Fruit fly (Drosophila melanogaster): Measurements from ENCODE around the gene CG1271.

The CG1271 gene

dm6 chr3L:3050185-3050584 lies 2.1 kb upstream of the CG1271 start, which contains the start of gene CG32485 (continued):
- TF ChIP-seq CG15601 (tag; optimal IDR thresholded peaks at IDR 0.05) (peak; percentile 86), stwl (tag; optimal IDR thresholded peaks at IDR 0.05) (peak; percentile 55), CG1603 (tag; optimal IDR thresholded peaks at IDR 0.05) (peak; percentile 2), CG32772 (GFP tag; IDR thresholded peaks at IDR 0.05) (peak; percentile 53; the same call in 1 of the 2 replicates), Nf-YC (tag; optimal IDR thresholded peaks at IDR 0.05) (peak; percentile 63)

DNA sequence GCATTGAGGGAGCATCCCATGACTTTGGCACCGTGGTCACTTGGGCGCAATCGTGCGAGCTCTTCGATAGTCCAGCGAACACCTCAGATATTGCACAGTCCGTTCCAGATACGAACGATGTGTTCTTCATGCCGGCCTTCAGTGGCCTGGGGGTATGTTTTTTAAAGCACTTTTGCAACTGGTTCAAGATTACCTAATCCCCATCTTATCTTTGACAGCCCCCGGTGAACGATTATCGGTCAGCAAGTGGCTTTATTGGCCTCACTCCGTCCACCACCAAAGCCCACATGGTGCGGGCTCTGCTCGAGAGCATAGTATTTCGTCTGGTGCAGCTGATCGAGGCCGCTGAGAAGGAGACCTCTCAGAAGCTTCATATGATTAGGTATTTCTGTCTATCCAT lies 1.8 kb downstream of the CG1271 start:
- TF ChIP-seq lab (GFP tag; optimal IDR thresholded peaks at IDR 0.05): no peak
- TF ChIP-seq Atf3 (GFP tag; optimal IDR thresholded peaks at IDR 0.05): no peak
- TF ChIP-seq bowl (GFP tag; IDR thresholded peaks at IDR 0.05): no peak
- no peak for TF ChIP-seq twi (tag; optimal IDR thresholded peaks at IDR 0.05)
- TF ChIP-seq sug (tag; optimal IDR thresholded peaks at IDR 0.05): peak; percentile 96
- TF ChIP-seq CG17385 (GFP tag; optimal IDR thresholded peaks at IDR 0.05): no peak
- no peak for TF ChIP-seq CG5180 (GFP tag; optimal IDR thresholded peaks at IDR 0.05)
- TF ChIP-seq grn (GFP tag; optimal IDR thresholded peaks at IDR 0.05): peak; percentile 45
- no peak for TF ChIP-seq Atf-2 (GFP tag; optimal IDR thresholded peaks at IDR 0.05)
- TF ChIP-seq Sry-β (GFP tag; optimal IDR thresholded peaks at IDR 0.05): no peak
- TF ChIP-seq disco-r (GFP tag; optimal IDR thresholded peaks at IDR 0.05): no peak
- no peak for TF ChIP-seq CG16813 (GFP tag; IDR thresholded peaks at IDR 0.05; ENCODE audit: partially characterized antibody)
- no peak for TF ChIP-seq gsb-n (tag; optimal IDR thresholded peaks at IDR 0.05)
- TF ChIP-seq CG31441 (GFP tag; IDR thresholded peaks at IDR 0.05): no peak
- TF ChIP-seq bbx (GFP tag; IDR thresholded peaks at IDR 0.05; ENCODE audit: partially characterized antibody): no peak
- peak in 1 of 2 experiments; percentile 11 for TF ChIP-seq Pdp1 (GFP tag; optimal IDR thresholded peaks at IDR 0.05)
- TF ChIP-seq peb (GFP tag; IDR thresholded peaks at IDR 0.05): no peak
- no peak for TF ChIP-seq CG31388 (GFP tag; optimal IDR thresholded peaks at IDR 0.05)
- TF ChIP-seq CG4707 (GFP tag; optimal IDR thresholded peaks at IDR 0.05): no peak
- TF ChIP-seq sisA (GFP tag; IDR thresholded peaks at IDR 0.05): no peak
- no peak for TF ChIP-seq CG4282 (GFP tag; optimal IDR thresholded peaks at IDR 0.05)
- TF ChIP-seq CG6254 (GFP tag; optimal IDR thresholded peaks at IDR 0.05): no peak
- no peak for TF ChIP-seq CG4424 (GFP tag; optimal IDR thresholded peaks at IDR 0.05)
- no peak for TF ChIP-seq Scr (GFP tag; IDR thresholded peaks at IDR 0.05; ENCODE audit: partially characterized antibody)
- no peak for TF ChIP-seq pzg (GFP tag; optimal IDR thresholded peaks at IDR 0.05)
- TF ChIP-seq CG12071 (GFP tag; optimal IDR thresholded peaks at IDR 0.05): no peak

- TF ChIP-seq CG4820 (GFP tag; optimal IDR thresholded peaks at IDR 0.05): no peak
- TF ChIP-seq HmgD (GFP tag; optimal IDR thresholded peaks at IDR 0.05): no peak
- no peak for TF ChIP-seq tx (GFP tag; optimal IDR thresholded peaks at IDR 0.05)
- TF ChIP-seq MESR4 (GFP tag; optimal IDR thresholded peaks at IDR 0.05): peak; percentile 51
- TF ChIP-seq CG7963 (GFP tag; IDR thresholded peaks at IDR 0.05; ENCODE audit: partially characterized antibody): peak; percentile 67
- TF ChIP-seq ci (GFP tag; IDR thresholded peaks at IDR 0.05): 0 out of 3 replicates have a peak, but pooled peaks have one; percentile 19
- no peak for TF ChIP-seq CG8290 (GFP tag; optimal IDR thresholded peaks at IDR 0.05)
- TF ChIP-seq CG8290 (tag; optimal IDR thresholded peaks at IDR 0.05): peak in 1 of 2 experiments; percentile 7
- TF ChIP-seq Hr3 (GFP tag; optimal IDR thresholded peaks at IDR 0.05): no peak
- TF ChIP-seq CG14860 (GFP tag; IDR thresholded peaks at IDR 0.05; ENCODE audit: partially characterized antibody): peak; percentile 64
- TF ChIP-seq HmgZ (tag; optimal IDR thresholded peaks at IDR 0.05): peak; percentile 42
- peak; percentile 60 for TF ChIP-seq sna (GFP tag; IDR thresholded peaks at IDR 0.05; ENCODE audit: partially characterized antibody)
- TF ChIP-seq corto (GFP tag; optimal IDR thresholded peaks at IDR 0.05): no peak
- TF ChIP-seq trem (tag; optimal IDR thresholded peaks at IDR 0.05): peak; percentile 51
- no peak for TF ChIP-seq CG2889 (GFP tag; IDR thresholded peaks at IDR 0.05)
- peak; percentile 100 for TF ChIP-seq CG14710 (tag; optimal IDR thresholded peaks at IDR 0.05)
- TF ChIP-seq hb (GFP tag; IDR thresholded peaks at IDR 0.05; ENCODE audit: partially characterized antibody): peak; percentile 59; the same call in 1 of the 3 replicates
- peak; percentile 10 for TF ChIP-seq nom (GFP tag; optimal IDR thresholded peaks at IDR 0.05)
These were observed 2.5 kb downstream of the CG1271 start, which contains the start of gene CG16753 for dm6 chr3L:3054851-3055250. Gene CG16753 (plus strand): TSS chr3L:3055079.
